Fruit fly (Drosophila melanogaster) whole organism, embryonic: ENCODE measurements around the gene CG43121.

Experiments
- ATbp ChIP-seq: fragments of 200-800 bp; sonication (Bioruptor generic); optimal IDR thresholded peaks from 2 replicates; lab custom pipeline; 2017; ENCODE audit warnings: missing biosample characterization, mild to moderate bottlenecking, missing genetic modification characterization, missing genetic modification reagents
- Awh ChIP-seq: fragments of 200-800 bp; sonication (Bioruptor generic); IDR thresholded peaks from 2 replicates; pipeline ENCODE4, ENCODE4 v1.3.6; 2022; ENCODE audit warnings: missing biosample characterization, missing genetic modification characterization
- CG10366 ChIP-seq: fragments of 200-800 bp; sonication (Bioruptor generic); IDR thresholded peaks from 2 replicates; pipeline ENCODE4 v1.3.6; 2022; ENCODE audit warnings: missing biosample characterization, missing genetic modification characterization
- CG11398 ChIP-seq: fragments of 200-800 bp; sonication (Bioruptor generic); optimal IDR thresholded peaks from 2 replicates; lab custom pipeline; 2016; ENCODE audit warnings: missing biosample characterization, missing genetic modification characterization
- CG12236 ChIP-seq: fragments of 200-800 bp; sonication (Bioruptor generic); optimal IDR thresholded peaks from 2 replicates; lab custom pipeline; 2016; ENCODE audit warnings: missing biosample characterization, missing genetic modification characterization
- CG12769 ChIP-seq: fragments of 200-800 bp; sonication (Bioruptor generic); optimal IDR thresholded peaks from 2 replicates; lab custom pipeline; 2019; ENCODE audit warnings: missing biosample characterization, mild to moderate bottlenecking, missing genetic modification characterization, moderate library complexity
- CG12942 ChIP-seq: fragments of 200-800 bp; sonication (Bioruptor generic); optimal IDR thresholded peaks from 3 replicates; lab custom pipeline; 2016; ENCODE audit warnings: missing biosample characterization, missing genetic modification characterization
- CG1603 ChIP-seq: fragments of 200-800 bp; sonication (Bioruptor generic); optimal IDR thresholded peaks from 2 replicates; lab custom pipeline; 2019; ENCODE audit warnings: missing biosample characterization, mild to moderate bottlenecking, missing genetic modification characterization, moderate library complexity
- CG17361 ChIP-seq: fragments of 200-800 bp; sonication (Bioruptor generic); IDR thresholded peaks from 3 replicates; pipeline ENCODE4 v1.3.6; 2022; ENCODE audit warnings: missing biosample characterization, missing genetic modification characterization
- CG17568 ChIP-seq: fragments of 200-800 bp; sonication (Bioruptor generic); optimal IDR thresholded peaks from 2 replicates; lab custom pipeline; 2018; ENCODE audit warnings: missing biosample characterization, mild to moderate bottlenecking, missing genetic modification characterization, moderate library complexity
- CG2202 ChIP-seq: fragments of 200-800 bp; sonication (Bioruptor generic); optimal IDR thresholded peaks from 2 replicates; lab custom pipeline; 2018; ENCODE audit warnings: missing biosample characterization, mild to moderate bottlenecking, missing genetic modification characterization
- CG42726 ChIP-seq: fragments of 200-800 bp; sonication (Bioruptor generic); IDR thresholded peaks from 2 replicates; pipeline ENCODE4 v1.3.6; 2022; ENCODE audit warnings: missing biosample characterization, missing genetic modification characterization; ENCODE audit not compliant: partially characterized antibody
- CG4328 ChIP-seq: fragments of 200-800 bp; sonication (Bioruptor generic); optimal IDR thresholded peaks from 3 replicates; lab custom pipeline; 2017; ENCODE audit warnings: missing biosample characterization, missing genetic modification reagents, missing genetic modification characterization
- CG4730 ChIP-seq: fragments of 200-800 bp; sonication (Bioruptor generic); IDR thresholded peaks from 2 replicates; pipeline ENCODE4 v1.3.6; 2022; ENCODE audit warnings: missing biosample characterization, missing genetic modification characterization
- CG8089 ChIP-seq: fragments of 200-800 bp; sonication (Bioruptor generic); optimal IDR thresholded peaks from 3 replicates; lab custom pipeline; 2016; ENCODE audit warnings: missing biosample characterization, missing genetic modification characterization
- CG8290 ChIP-seq, 3 experiments: fragments of 200-800 bp; sonication (Bioruptor generic); optimal IDR thresholded peaks; 2 replicates each; lab custom pipeline; 2016 to 2019; ENCODE audit warnings: missing biosample characterization in 3 of 3, missing genetic modification characterization in 3 of 3, mild to moderate bottlenecking in 2 of 3, moderate library complexity in 1 of 3
- CG9797 ChIP-seq: fragments of 200-800 bp; sonication (Bioruptor generic); optimal IDR thresholded peaks from 3 replicates; lab custom pipeline; 2018; ENCODE audit warnings: missing biosample characterization, mild to moderate bottlenecking, missing genetic modification characterization
- Camta ChIP-seq: fragments of 200-800 bp; sonication (Bioruptor generic); optimal IDR thresholded peaks from 2 replicates; lab custom pipeline; 2016; ENCODE audit warnings: missing biosample characterization, missing genetic modification characterization
- Chrac-16 ChIP-seq: fragments of 200-800 bp; sonication (Bioruptor generic); optimal IDR thresholded peaks from 3 replicates; lab custom pipeline; 2016; ENCODE audit warnings: missing biosample characterization, missing genetic modification characterization
- Gug ChIP-seq: fragments of 200-800 bp; sonication (Bioruptor generic); IDR thresholded peaks from 4 replicates; pipeline ENCODE4 v1.3.6; 2022; ENCODE audit warnings: missing biosample characterization, missing genetic modification characterization
- HmgZ ChIP-seq: fragments of 200-800 bp; sonication (Bioruptor generic); optimal IDR thresholded peaks from 2 replicates; lab custom pipeline; 2018; ENCODE audit warnings: missing biosample characterization, mild to moderate bottlenecking, missing genetic modification characterization
- Hr39 ChIP-seq: fragments of >200 bp; optimal IDR thresholded peaks from 2 replicates; lab custom pipeline; 2017
- Hr78 ChIP-seq, 2 experiments: fragments of 200-800 bp in 1 of 2; fragments of >200 bp in 1 of 2; sonication (Bioruptor generic) in 1 of 2; optimal IDR thresholded peaks; 2 replicates each; lab custom pipeline; 2017 to 2019; ENCODE audit warnings: missing biosample characterization in 2 of 2, missing genetic modification characterization in 2 of 2, mild to moderate bottlenecking in 1 of 2, moderate library complexity in 1 of 2
- Nf-YA ChIP-seq: fragments of 200-800 bp; sonication (Bioruptor generic); IDR thresholded peaks from 2 replicates; pipeline ENCODE4 v1.3.6; 2022; ENCODE audit warnings: missing biosample characterization, missing genetic modification characterization
- NfI ChIP-seq: fragments of 200-800 bp; sonication (Bioruptor generic); optimal IDR thresholded peaks from 3 replicates; lab custom pipeline; 2018; ENCODE audit warnings: missing biosample characterization, mild to moderate bottlenecking, missing genetic modification characterization, moderate library complexity
- Ravus ChIP-seq: fragments of 200-800 bp; sonication (Bioruptor generic); IDR thresholded peaks from 2 replicates; pipeline ENCODE4 v1.3.6; 2022; ENCODE audit warnings: missing biosample characterization, missing genetic modification characterization
- bcd ChIP-seq: fragments of 200-800 bp; sonication (Bioruptor generic); optimal IDR thresholded peaks from 2 replicates; lab custom pipeline; 2017; ENCODE audit warnings: missing biosample characterization, mild to moderate bottlenecking, missing genetic modification characterization
- chn ChIP-seq: fragments of 200-800 bp; sonication (Bioruptor generic); optimal IDR thresholded peaks from 2 replicates; lab custom pipeline; 2016; ENCODE audit warnings: missing biosample characterization, missing genetic modification characterization
- crol ChIP-seq: fragments of 200-800 bp; sonication (Bioruptor generic); IDR thresholded peaks from 2 replicates; pipeline ENCODE4 v1.3.6; 2022; ENCODE audit warnings: missing biosample characterization, missing genetic modification characterization
- ewg ChIP-seq: fragments of 200-800 bp; sonication (Bioruptor generic); optimal IDR thresholded peaks from 3 replicates; lab custom pipeline; 2017; ENCODE audit warnings: mild to moderate bottlenecking, missing biosample characterization, missing genetic modification reagents, missing genetic modification characterization
- fd102C ChIP-seq: fragments of 200-800 bp; sonication (Bioruptor generic); optimal IDR thresholded peaks from 2 replicates; lab custom pipeline; 2018; ENCODE audit warnings: missing biosample characterization, mild to moderate bottlenecking, missing genetic modification characterization, moderate library complexity
- gem ChIP-seq: fragments of 200-800 bp; sonication (Bioruptor generic); optimal IDR thresholded peaks from 2 replicates; lab custom pipeline; 2019; ENCODE audit warnings: missing biosample characterization, mild to moderate bottlenecking, missing genetic modification characterization, moderate library complexity
- hb ChIP-seq: fragments of 200-800 bp; sonication (Bioruptor generic); IDR thresholded peaks from 3 replicates; pipeline ENCODE4 v1.3.6; 2022; ENCODE audit warnings: missing biosample characterization, missing genetic modification characterization; ENCODE audit not compliant: partially characterized antibody
- hbn ChIP-seq: fragments of 200-800 bp; sonication (Bioruptor generic); IDR thresholded peaks from 2 replicates; pipeline ENCODE4 v1.3.6; 2022; ENCODE audit warnings: missing biosample characterization, missing genetic modification characterization; ENCODE audit not compliant: partially characterized antibody
- insv ChIP-seq, 2 experiments: fragments of 200-800 bp; sonication (Bioruptor generic); optimal IDR thresholded peaks; 3 replicates each; lab custom pipeline; 2016 to 2018; ENCODE audit warnings: missing biosample characterization in 2 of 2, missing genetic modification characterization in 2 of 2
- nerfin-2 ChIP-seq: fragments of 200-800 bp; sonication (Bioruptor generic); IDR thresholded peaks from 2 replicates; pipeline ENCODE4 v1.3.6; 2022; ENCODE audit warnings: missing biosample characterization, missing genetic modification characterization; ENCODE audit not compliant: partially characterized antibody
- pb ChIP-seq: fragments of 200-800 bp; sonication (Bioruptor generic); optimal IDR thresholded peaks from 3 replicates; lab custom pipeline; 2016; ENCODE audit warnings: missing biosample characterization, missing genetic modification characterization
- phol ChIP-seq: fragments of 200-800 bp; sonication (Bioruptor generic); optimal IDR thresholded peaks from 3 replicates; lab custom pipeline; 2018; ENCODE audit warnings: missing biosample characterization, mild to moderate bottlenecking, missing genetic modification characterization, moderate library complexity
- sens-2 ChIP-seq: fragments of 200-800 bp; sonication (Bioruptor generic); IDR thresholded peaks from 2 replicates; pipeline ENCODE4 v1.3.6; 2022; ENCODE audit warnings: missing biosample characterization, missing genetic modification characterization
- sim ChIP-seq: fragments of 200-800 bp; sonication (Bioruptor generic); IDR thresholded peaks from 2 replicates; pipeline ENCODE4 v1.3.6; 2022; ENCODE audit warnings: missing biosample characterization, missing genetic modification characterization
- sisA ChIP-seq: fragments of 200-800 bp; sonication (Bioruptor generic); IDR thresholded peaks from 2 replicates; pipeline ENCODE4 v1.3.6; 2022; ENCODE audit warnings: missing biosample characterization, missing genetic modification characterization
- stc ChIP-seq: fragments of 200-800 bp; sonication (Bioruptor generic); IDR thresholded peaks from 2 replicates; pipeline ENCODE4 v1.3.6; 2022; ENCODE audit warnings: missing biosample characterization, missing genetic modification characterization
- sug ChIP-seq: fragments of 200-800 bp; optimal IDR thresholded peaks from 2 replicates; lab custom pipeline; 2019; ENCODE audit warnings: missing biosample characterization, mild to moderate bottlenecking, missing genetic modification characterization, moderate library complexity
- tgo ChIP-seq: fragments of 200-800 bp; sonication (Bioruptor generic); IDR thresholded peaks from 3 replicates; pipeline ENCODE4 v1.3.6; 2022; ENCODE audit warnings: missing biosample characterization, missing genetic modification characterization
- trem ChIP-seq: fragments of 200-800 bp; optimal IDR thresholded peaks from 3 replicates; lab custom pipeline; 2019; ENCODE audit warnings: missing biosample characterization, mild to moderate bottlenecking, missing genetic modification characterization, moderate library complexity
- trh ChIP-seq: fragments of 200-800 bp; sonication (Bioruptor generic); optimal IDR thresholded peaks from 2 replicates; lab custom pipeline; 2016; ENCODE audit warnings: missing biosample characterization, missing genetic modification characterization
- ttk ChIP-seq: fragments of 200-800 bp; sonication (Bioruptor generic); IDR thresholded peaks from 2 replicates; pipeline ENCODE4 v2.1.2; 2022; ENCODE audit warnings: missing biosample characterization, missing genetic modification characterization
- vvl ChIP-seq: fragments of 200-800 bp; sonication (Bioruptor generic); IDR thresholded peaks from 2 replicates; pipeline ENCODE4 v1.3.6; 2022; ENCODE audit warnings: missing biosample characterization, missing genetic modification characterization
- wek ChIP-seq: fragments of 200-800 bp; sonication (Bioruptor generic); optimal IDR thresholded peaks from 3 replicates; lab custom pipeline; 2018; ENCODE audit warnings: missing biosample characterization, mild to moderate bottlenecking, missing genetic modification characterization, moderate library complexity

CG43121 gene

DNA sequence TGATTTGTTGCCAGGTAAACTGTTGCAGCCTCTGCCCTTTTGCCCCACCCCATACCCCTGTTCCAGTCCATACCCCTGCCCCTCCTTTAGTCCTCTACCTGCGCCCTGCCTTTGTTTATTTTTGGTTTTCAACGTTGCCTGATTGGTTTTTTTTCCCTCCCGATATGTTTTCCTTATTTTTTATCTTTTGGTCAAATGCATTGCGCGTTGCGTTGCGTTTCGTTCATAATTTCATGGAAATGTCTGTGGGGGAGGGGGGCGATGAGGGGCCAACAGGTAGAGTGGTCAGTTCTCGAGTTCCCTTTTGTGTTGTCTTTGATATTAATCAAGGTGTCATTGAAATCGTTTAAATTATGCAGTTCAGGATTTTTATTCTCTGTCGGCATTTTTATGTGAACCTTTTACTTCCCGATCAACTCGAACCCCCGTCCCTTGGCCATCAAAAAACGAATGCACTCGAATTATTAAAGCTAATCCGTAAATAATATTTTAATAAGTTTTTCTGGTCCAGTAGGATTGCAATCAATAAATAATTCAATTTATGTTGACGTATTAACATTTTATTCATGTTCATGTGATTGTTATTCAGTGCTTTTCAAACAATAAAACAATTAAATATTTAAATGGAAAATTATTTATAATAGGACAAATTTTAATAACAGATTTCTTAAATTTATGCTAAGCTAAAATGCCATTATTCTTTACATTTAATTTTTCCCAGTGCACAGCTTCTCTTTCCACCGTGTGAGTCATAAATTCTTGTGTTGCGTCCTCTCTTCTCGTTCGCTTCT, 37.3 kb downstream of the CG43121 start (continued):
- TF ChIP-seq CG12769 (tag; lab: Kevin White, UChicago) (no peak), phol (tag; lab: Kevin White, UChicago) (peak; percentile 91), CG9797 (GFP tag; lab: Kevin White, UChicago) (no peak), ewg (GFP tag; lab: Kevin White, UChicago) (peak; percentile 4), gem (tag; lab: Kevin White, UChicago) (peak; percentile 90), CG1603 (tag; lab: Kevin White, UChicago) (peak; percentile 40), pb (no peak), CG12236 (GFP tag; lab: Kevin White, UChicago) (no peak), CG42726 (GFP tag; lab: Robert Waterston, UW) (no peak), ttk (GFP tag; lab: Robert Waterston, UW) (no peak), wek (GFP tag; lab: Kevin White, UChicago) (no peak), crol (peak; percentile 98), CG17568 (no peak), CG17361 (GFP tag; lab: Robert Waterston, UW) (peak; percentile 93), Ravus (GFP tag; lab: Robert Waterston, UW) (no peak), chn (GFP tag; lab: Kevin White, UChicago) (peak; percentile 7), sens-2 (GFP tag; lab: Robert Waterston, UW) (no peak), CG12942 (GFP tag; lab: Kevin White, UChicago) (peak; percentile 23), CG4730 (no peak; the same call in 1 of the 2 replicates), Gug (GFP tag; lab: Robert Waterston, UW) (no peak), hb (GFP tag; lab: Robert Waterston, UW) (no peak), CG4328 (GFP tag; lab: Kevin White, UChicago) (peak; percentile 22), sug (tag; lab: Kevin White, UChicago) (no peak), fd102C (GFP tag; lab: Kevin White, UChicago) (no peak), trh (GFP tag; lab: Kevin White, UChicago) (peak; percentile 39), trem (tag; lab: Kevin White, UChicago) (peak; percentile 93), NfI (GFP tag; lab: Kevin White, UChicago) (no peak), vvl (GFP tag; lab: Robert Waterston, UW) (peak; percentile 54), Hr39 (lab: Kevin White, UChicago) (no peak), sim (peak; percentile 44; the same call in 1 of the 2 replicates), CG10366 (GFP tag; lab: Robert Waterston, UW) (no peak; the same call in 1 of the 2 replicates), CG2202 (tag; lab: Kevin White, UChicago) (peak; percentile 78), Chrac-16 (peak; percentile 67), Hr78 (GFP tag; optimal IDR thresholded peaks at IDR 0.05; lab: Kevin White, UChicago) (no peak), tgo (peak; percentile 49; the same call in 1 of the 3 replicates), bcd (GFP tag; lab: Kevin White, UChicago) (peak; percentile 45), nerfin-2 (GFP tag; lab: Robert Waterston, UW) (no peak), HmgZ (tag; lab: Kevin White, UChicago) (peak; percentile 18), ATbp (GFP tag; lab: Kevin White, UChicago) (peak; percentile 24), insv (GFP tag; optimal IDR thresholded peaks at IDR 0.05; lab: Kevin White, UChicago) (no peak), stc (GFP tag; lab: Robert Waterston, UW) (peak; percentile 73), hbn (GFP tag; lab: Robert Waterston, UW) (no peak), CG8089 (no peak), Nf-YA (GFP tag; lab: Robert Waterston, UW) (no peak), CG11398 (GFP tag; lab: Kevin White, UChicago) (no peak), sisA (peak; percentile 29; the same call in 1 of the 2 replicates), CG8290 (GFP tag; optimal IDR thresholded peaks at IDR 0.05; lab: Kevin White, UChicago) (peak; percentile 23), CG8290 (tag; optimal IDR thresholded peaks at IDR 0.05; lab: Kevin White, UChicago) (no peak), Camta (GFP tag; lab: Kevin White, UChicago) (peak; percentile 47), Awh (GFP tag; lab: Robert Waterston, UW) (no peak)
